Fruit fly (Drosophila melanogaster) Kc167 (cell line): ENCODE results near the gene fne.

Source experiments
- Myc ChIP-seq: fragments of >200 bp; optimal IDR thresholded peaks from 2 replicates; lab custom pipeline; 2017; ENCODE audit warnings: missing external identifiers
- Sin3A ChIP-seq: fragments of >200 bp; optimal IDR thresholded peaks from 2 replicates; lab custom pipeline; 2018; ENCODE audit warnings: missing external identifiers

dm6 chrX:12891322-12892159 is 25.7 kb upstream of the fne start:
- TF ChIP-seq Myc (no peak), Sin3A (lab: Kevin White, UChicago) (no peak)
